Fruit fly (Drosophila melanogaster): ENCODE measurements around the gene Sol1.

Gene Sol1

dm6 chr3R:12426310-12426653 is 40.2 kb downstream of the Sol1 start, which contains the start of gene NANS (continued):
- TF ChIP-seq tx (GFP tag; optimal IDR thresholded peaks at IDR 0.05) = no peak
- no peak for TF ChIP-seq CG18262 (tag; optimal IDR thresholded peaks at IDR 0.05)
- no peak for TF ChIP-seq CG6272 (GFP tag; IDR thresholded peaks at IDR 0.05)
- no peak for TF ChIP-seq pb (GFP tag; optimal IDR thresholded peaks at IDR 0.05)
- TF ChIP-seq CG17361 (GFP tag; IDR thresholded peaks at IDR 0.05) = peak; percentile 20
- no peak for TF ChIP-seq CG11695 (GFP tag; IDR thresholded peaks at IDR 0.05)
- TF ChIP-seq CG17385 (GFP tag; optimal IDR thresholded peaks at IDR 0.05) = peak; percentile 21
- no peak for TF ChIP-seq CG4328 (GFP tag; optimal IDR thresholded peaks at IDR 0.05)
- no peak for TF ChIP-seq gem (tag; optimal IDR thresholded peaks at IDR 0.05)
- TF ChIP-seq CG10543 (GFP tag; optimal IDR thresholded peaks at IDR 0.05) = no peak
- no peak for TF ChIP-seq Antp (GFP tag; optimal IDR thresholded peaks at IDR 0.05)
- TF ChIP-seq dimm (GFP tag; IDR thresholded peaks at IDR 0.05) = no peak
- TF ChIP-seq CG9817 (tag; optimal IDR thresholded peaks at IDR 0.05) = no peak
- TF ChIP-seq jigr1 (GFP tag; IDR thresholded peaks at IDR 0.05) = no peak
- TF ChIP-seq fd64A (GFP tag; optimal IDR thresholded peaks at IDR 0.05) = no peak
- TF ChIP-seq da (GFP tag; optimal IDR thresholded peaks at IDR 0.05) = no peak
- TF ChIP-seq fd102C (GFP tag; optimal IDR thresholded peaks at IDR 0.05) = no peak
- TF ChIP-seq CG34422 (GFP tag; IDR thresholded peaks at IDR 0.05) = no peak
- TF ChIP-seq CG31224 (GFP tag; IDR thresholded peaks at IDR 0.05) = no peak
- TF ChIP-seq Stat92E (GFP tag; optimal IDR thresholded peaks at IDR 0.05) = no peak
- TF ChIP-seq CG4617 (GFP tag; optimal IDR thresholded peaks at IDR 0.05; ENCODE audit: borderline replicate concordance) = no peak
- TF ChIP-seq CG13296 (GFP tag; optimal IDR thresholded peaks at IDR 0.05) = peak; percentile 5
- no peak for TF ChIP-seq CG31441 (GFP tag; IDR thresholded peaks at IDR 0.05)
- TF ChIP-seq Lim3 (GFP tag; IDR thresholded peaks at IDR 0.05) = no peak
- 0 out of 3 replicates have a peak, but pooled peaks have one; percentile 5 for TF ChIP-seq mld (GFP tag; IDR thresholded peaks at IDR 0.05; ENCODE audit: partially characterized antibody)
- TF ChIP-seq Ets65A (GFP tag) = no peak
- no peak for TF ChIP-seq CG12659 (GFP tag; optimal IDR thresholded peaks at IDR 0.05)
- no peak for TF ChIP-seq CG17612 (GFP tag; IDR thresholded peaks at IDR 0.05)
- TF ChIP-seq CG12744 (GFP tag; optimal IDR thresholded peaks at IDR 0.05) = no peak
- TF ChIP-seq exex (tag; optimal IDR thresholded peaks at IDR 0.05) = no peak
- TF ChIP-seq Dp (GFP tag; optimal IDR thresholded peaks at IDR 0.05) = peak; percentile 27
- TF ChIP-seq CG34224 (GFP tag; IDR thresholded peaks at IDR 0.05; ENCODE audit: partially characterized antibody) = peak; percentile 65
- no peak for TF ChIP-seq wek (GFP tag; optimal IDR thresholded peaks at IDR 0.05)
- no peak for TF ChIP-seq CG4360 (GFP tag; IDR thresholded peaks at IDR 0.05)
- no peak for TF ChIP-seq CG3726 (GFP tag; IDR thresholded peaks at IDR 0.05)
- peak; percentile 41; the same call in 1 of the 3 replicates for TF ChIP-seq HLH4C (GFP tag; IDR thresholded peaks at IDR 0.05; ENCODE audit: partially characterized antibody)
- TF ChIP-seq CG12942 (GFP tag; optimal IDR thresholded peaks at IDR 0.05) = no peak
- TF ChIP-seq pzg (GFP tag; optimal IDR thresholded peaks at IDR 0.05) = no peak
- no peak for TF ChIP-seq HLHmδ (GFP tag; optimal IDR thresholded peaks at IDR 0.05)
- TF ChIP-seq Hr78 (GFP tag; optimal IDR thresholded peaks at IDR 0.05) = no peak
- TF ChIP-seq CG33213 (GFP tag; optimal IDR thresholded peaks at IDR 0.05) = no peak
- peak; percentile 3 for TF ChIP-seq CG6765 (GFP tag; optimal IDR thresholded peaks at IDR 0.05)
- no peak for TF ChIP-seq disco-r (GFP tag; optimal IDR thresholded peaks at IDR 0.05)
- no peak for TF ChIP-seq sob (GFP tag; IDR thresholded peaks at IDR 0.05)
- peak; percentile 34 for TF ChIP-seq CG15514 (GFP tag; optimal IDR thresholded peaks at IDR 0.05)
- TF ChIP-seq CG11504 (tag; optimal IDR thresholded peaks at IDR 0.05) = no peak
- TF ChIP-seq Oaz (GFP tag; IDR thresholded peaks at IDR 0.05) = no peak
- TF ChIP-seq CG30020 (tag; optimal IDR thresholded peaks at IDR 0.05) = no peak
- TF ChIP-seq Sox102F (GFP tag; optimal IDR thresholded peaks at IDR 0.05) = no peak
- TF ChIP-seq E2f2 (GFP tag; IDR thresholded peaks at IDR 0.05) = peak; percentile 57
- TF ChIP-seq onecut (GFP tag; IDR thresholded peaks at IDR 0.05) = no peak

Data from whole organism, embryonic.